Worm (Caenorhabditis elegans) whole organism, L1 larva: ENCODE measurements around the gene T07F12.1.

Experiments
- C34B4.2 ChIP-seq: sonication (generic microtip); optimal IDR thresholded peaks from 2 replicates; lab custom pipeline; 2017; ENCODE audit warnings: mild to moderate bottlenecking, missing genetic modification characterization, missing compliant biosample characterization
- fkh-10 ChIP-seq: sonication (generic microtip); optimal IDR thresholded peaks from 2 replicates; lab custom pipeline; 2017; ENCODE audit warnings: missing biosample characterization, missing genetic modification reagents, missing genetic modification characterization
- mdl-1 ChIP-seq, 2 experiments: fragments of 150-350 bp; optimal IDR thresholded peaks; 2 replicates each; lab custom pipeline; 2014 to 2017; ENCODE audit warnings: missing biosample characterization in 2 of 2, missing genetic modification characterization in 2 of 2, inconsistent platforms in 1 of 2
- nhr-12 ChIP-seq: sonication (generic microtip); optimal IDR thresholded peaks from 2 replicates; lab custom pipeline; 2017; ENCODE audit warnings: missing biosample characterization, missing genetic modification characterization
- nhr-28 ChIP-seq: fragments of 150-350 bp; optimal IDR thresholded peaks from 2 replicates; lab custom pipeline; 2014; ENCODE audit warnings: missing biosample characterization, missing genetic modification characterization
- nhr-76 ChIP-seq: sonication (generic microtip); optimal IDR thresholded peaks from 2 replicates; lab custom pipeline; 2017; ENCODE audit warnings: missing biosample characterization, missing genetic modification characterization

ce11 chrX:4928118-4928517, 34.3 kb downstream of the T07F12.1 start:
- TF ChIP-seq fkh-10 (no peak), C34B4.2 (tag; lab: Kevin White, UChicago) (no peak), nhr-12 (tag; lab: Kevin White, UChicago) (no peak), nhr-76 (tag; lab: Kevin White, UChicago) (no peak), nhr-28 (tag; lab: Kevin White, UChicago) (no peak), mdl-1 (tag; optimal IDR thresholded peaks at IDR 0.05; lab: Kevin White, UChicago) (no peak)
